Fruit fly (Drosophila melanogaster): Measurements from ENCODE around the gene Cftr.

Gene Cftr

dm6 chr3R:24567427-24567771 lies 23.7 kb upstream of the Cftr start (continued):
- TF ChIP-seq ken (GFP tag; IDR thresholded peaks at IDR 0.05) (peak; percentile 89), Hr3 (GFP tag; optimal IDR thresholded peaks at IDR 0.05) (peak; percentile 83), D (optimal IDR thresholded peaks at IDR 0.05) (no peak), D (GFP tag; optimal IDR thresholded peaks at IDR 0.05) (peak; percentile 66), NFAT (GFP tag; IDR thresholded peaks at IDR 0.05) (peak; percentile 52), BtbVII (GFP tag; optimal IDR thresholded peaks at IDR 0.05) (peak; percentile 66), CG10321 (GFP tag; IDR thresholded peaks at IDR 0.05) (peak; percentile 49; the same call in 1 of the 2 replicates), tio (GFP tag; optimal IDR thresholded peaks at IDR 0.05) (peak; percentile 82), pum (GFP tag; optimal IDR thresholded peaks at IDR 0.05) (peak; percentile 87), dysf (GFP tag; IDR thresholded peaks at IDR 0.05) (peak; percentile 92), Deaf1 (tag; optimal IDR thresholded peaks at IDR 0.05) (peak; percentile 65), slbo (GFP tag; IDR thresholded peaks at IDR 0.05) (peak; percentile 92), Bgb (GFP tag; IDR thresholded peaks at IDR 0.05; ENCODE audit: partially characterized antibody) (no peak), HLH4C (GFP tag; IDR thresholded peaks at IDR 0.05; ENCODE audit: partially characterized antibody) (no peak), maf-S (GFP tag; optimal IDR thresholded peaks at IDR 0.05) (peak; percentile 87), danr (GFP tag; IDR thresholded peaks at IDR 0.05) (peak; percentile 72; the same call in 1 of the 2 replicates), BEAF-32 (GFP tag; optimal IDR thresholded peaks at IDR 0.05) (no peak), z (GFP tag; IDR thresholded peaks at IDR 0.05) (peak; percentile 45; the same call in 1 of the 3 replicates), CG34422 (GFP tag; IDR thresholded peaks at IDR 0.05) (peak; percentile 92), crol (GFP tag; IDR thresholded peaks at IDR 0.05) (peak; percentile 24; the same call in 1 of the 2 replicates), psq (GFP tag; optimal IDR thresholded peaks at IDR 0.05) (peak; percentile 77), CG11456 (GFP tag; IDR thresholded peaks at IDR 0.05) (peak; percentile 90), CG9932 (GFP tag; IDR thresholded peaks at IDR 0.05) (no peak; the same call in none of the 2 replicates), CG17829 (tag; optimal IDR thresholded peaks at IDR 0.05) (peak; percentile 52), CG12942 (GFP tag; optimal IDR thresholded peaks at IDR 0.05) (peak; percentile 81), CG11398 (GFP tag; optimal IDR thresholded peaks at IDR 0.05) (peak; percentile 85)

- TF ChIP-seq Blimp-1 (GFP tag; optimal IDR thresholded peaks at IDR 0.05) (peak; percentile 2), fu2 (GFP tag; optimal IDR thresholded peaks at IDR 0.05) (no peak), vvl (GFP tag; IDR thresholded peaks at IDR 0.05) (peak; percentile 14; the same call in 1 of the 2 replicates), Eip74EF (GFP tag; optimal IDR thresholded peaks at IDR 0.05) (peak in 1 of 2 experiments; percentile 45), CG9932 (GFP tag; IDR thresholded peaks at IDR 0.05) (no peak), Oaz (GFP tag; IDR thresholded peaks at IDR 0.05) (no peak), stc (GFP tag; IDR thresholded peaks at IDR 0.05) (0 out of 2 replicates have a peak, but pooled peaks have one; percentile 15), crol (GFP tag; IDR thresholded peaks at IDR 0.05) (peak; percentile 60), sug (tag; optimal IDR thresholded peaks at IDR 0.05) (peak; percentile 11), Trl (optimal IDR thresholded peaks at IDR 0.05) (peak in 1 of 2 experiments; percentile 20), Trl (GFP tag; optimal IDR thresholded peaks at IDR 0.05) (no peak), Med (GFP tag) (peak; percentile 68), mld (GFP tag; IDR thresholded peaks at IDR 0.05; ENCODE audit: partially characterized antibody) (no peak)
Measured at dm6 chr3R:24566756-24567426, 23.2 kb upstream of the Cftr start.

- peak; percentile 51 for TF ChIP-seq grau (tag; optimal IDR thresholded peaks at IDR 0.05)
- no peak for TF ChIP-seq emc (GFP tag; optimal IDR thresholded peaks at IDR 0.05)
- TF ChIP-seq oc (tag; optimal IDR thresholded peaks at IDR 0.05) = peak; percentile 56
- TF ChIP-seq CG7786 (GFP tag; optimal IDR thresholded peaks at IDR 0.05) = no peak
- peak; percentile 20 for TF ChIP-seq CG13123 (GFP tag; optimal IDR thresholded peaks at IDR 0.05)
- peak; percentile 70; the same call in 1 of the 2 replicates for TF ChIP-seq CG14014 (GFP tag; IDR thresholded peaks at IDR 0.05)
- peak; percentile 57; the same call in 1 of the 3 replicates for TF ChIP-seq gce (GFP tag; IDR thresholded peaks at IDR 0.05)
- peak; percentile 48 for TF ChIP-seq unpg (GFP tag; optimal IDR thresholded peaks at IDR 0.05)
- peak; percentile 66 for TF ChIP-seq salm (tag; optimal IDR thresholded peaks at IDR 0.05)
- TF ChIP-seq Spps (tag; optimal IDR thresholded peaks at IDR 0.05) = peak; percentile 17
- TF ChIP-seq CG12104 (GFP tag; optimal IDR thresholded peaks at IDR 0.05) = peak; percentile 47
- no peak for TF ChIP-seq sima (GFP tag; optimal IDR thresholded peaks at IDR 0.05)
- TF ChIP-seq Hr39 (optimal IDR thresholded peaks at IDR 0.05) = no peak
- TF ChIP-seq CG11504 (tag; optimal IDR thresholded peaks at IDR 0.05) = peak; percentile 43
Measured at dm6 chr3R:24565748-24566239, 22.1 kb upstream of the Cftr start.
